Worm (Caenorhabditis elegans): ENCODE measurements around the gene mcm-6.

DNA sequence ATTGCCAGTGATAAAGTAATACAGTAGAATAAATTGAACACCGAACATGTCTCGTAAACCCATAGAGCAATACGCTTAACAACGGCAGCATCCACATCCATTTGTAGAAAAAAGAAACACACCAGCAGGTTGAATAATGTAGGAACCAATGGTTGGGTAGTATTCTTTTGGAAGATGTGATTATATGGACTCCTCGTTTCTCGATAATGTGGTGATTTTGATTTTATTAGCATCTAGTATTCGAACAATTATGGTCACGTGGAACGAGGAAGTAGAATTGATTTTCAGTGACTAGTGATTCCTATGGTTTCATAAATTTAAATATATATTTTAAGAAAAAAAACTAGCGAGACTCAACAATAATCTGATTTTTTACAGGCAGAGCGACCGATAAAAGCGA is 2.3 kb downstream of the mcm-6 start, which contains the start of gene srxa-10:
- TF ChIP-seq ztf-11 (tag; optimal IDR thresholded peaks at IDR 0.05) = no peak
- TF ChIP-seq alr-1 (tag; optimal IDR thresholded peaks at IDR 0.05) = no peak
- no peak for TF ChIP-seq lsy-2 (tag; optimal IDR thresholded peaks at IDR 0.05)
- TF ChIP-seq lin-39 (tag; optimal IDR thresholded peaks at IDR 0.05) = no peak
- no peak for TF ChIP-seq nhr-237 (tag; optimal IDR thresholded peaks at IDR 0.05)
- no peak for TF ChIP-seq snpc-4 (tag; optimal IDR thresholded peaks at IDR 0.05)
- no peak for TF ChIP-seq lin-11 (tag; optimal IDR thresholded peaks at IDR 0.05)
- no peak for TF ChIP-seq skn-1 (tag; optimal IDR thresholded peaks at IDR 0.05)
- TF ChIP-seq nhr-77 (tag; optimal IDR thresholded peaks at IDR 0.05) = no peak
- no peak for TF ChIP-seq zag-1 (tag; optimal IDR thresholded peaks at IDR 0.05)
